Fruit fly (Drosophila melanogaster) whole organism, embryonic: ENCODE data around the gene Cpr67Fb.

ENCODE experiments used
- B-H1 ChIP-seq: fragments of 200-800 bp; sonication (Bioruptor generic); IDR thresholded peaks from 3 replicates; pipeline ENCODE4 v1.3.6; 2022; ENCODE audit warnings: missing biosample characterization, missing genetic modification characterization
- Bdp1 ChIP-seq: fragments of 200-800 bp; sonication (Bioruptor generic); optimal IDR thresholded peaks from 3 replicates; lab custom pipeline; 2016; ENCODE audit warnings: missing biosample characterization, missing genetic modification characterization
- Bgb ChIP-seq: fragments of 200-800 bp; sonication (Bioruptor generic); IDR thresholded peaks from 2 replicates; pipeline ENCODE4 v1.3.6; 2022; ENCODE audit warnings: missing biosample characterization, missing genetic modification characterization; ENCODE audit not compliant: partially characterized antibody
- CG10147 ChIP-seq: fragments of 200-800 bp; sonication (Bioruptor generic); optimal IDR thresholded peaks from 2 replicates; lab custom pipeline; 2019; ENCODE audit warnings: missing biosample characterization, mild to moderate bottlenecking, missing genetic modification characterization, moderate library complexity
- CG1024 ChIP-seq: fragments of 200-800 bp; sonication (Bioruptor generic); IDR thresholded peaks from 2 replicates; pipeline ENCODE4 v1.3.6; 2022; ENCODE audit warnings: missing biosample characterization, missing genetic modification characterization
- CG10267 ChIP-seq: fragments of 200-800 bp; sonication (Bioruptor generic); optimal IDR thresholded peaks from 2 replicates; lab custom pipeline; 2018; ENCODE audit warnings: missing biosample characterization, mild to moderate bottlenecking, missing genetic modification characterization, moderate library complexity
- CG10543 ChIP-seq: fragments of 200-800 bp; sonication (Bioruptor generic); optimal IDR thresholded peaks from 3 replicates; lab custom pipeline; 2017; ENCODE audit warnings: missing biosample characterization, mild to moderate bottlenecking, missing genetic modification characterization, moderate library complexity
- CG10565 ChIP-seq: fragments of 200-800 bp; sonication (Bioruptor generic); optimal IDR thresholded peaks from 3 replicates; lab custom pipeline; 2016; ENCODE audit warnings: missing biosample characterization, mild to moderate bottlenecking, missing genetic modification characterization
- CG12071 ChIP-seq: fragments of 200-800 bp; sonication (Bioruptor generic); optimal IDR thresholded peaks from 3 replicates; lab custom pipeline; 2018; ENCODE audit warnings: missing biosample characterization, mild to moderate bottlenecking, missing genetic modification characterization
- CG12299 ChIP-seq: fragments of 200-800 bp; sonication (Bioruptor generic); optimal IDR thresholded peaks from 2 replicates; lab custom pipeline; 2018; ENCODE audit warnings: missing biosample characterization, mild to moderate bottlenecking, missing genetic modification characterization
- CG14014 ChIP-seq: fragments of 200-800 bp; sonication (Bioruptor generic); IDR thresholded peaks from 2 replicates; pipeline ENCODE4 v1.3.6; 2022; ENCODE audit warnings: missing biosample characterization, missing genetic modification characterization
- CG16779 ChIP-seq: fragments of 200-800 bp; sonication (Bioruptor generic); IDR thresholded peaks from 2 replicates; pipeline ENCODE4 v1.3.6; 2022; ENCODE audit warnings: missing biosample characterization, missing genetic modification characterization
- CG17829 ChIP-seq: fragments of 200-800 bp; optimal IDR thresholded peaks from 2 replicates; lab custom pipeline; 2019; ENCODE audit warnings: missing biosample characterization, mild to moderate bottlenecking, missing genetic modification characterization, moderate library complexity
- CG18011 ChIP-seq: fragments of 200-800 bp; sonication (Bioruptor generic); optimal IDR thresholded peaks from 2 replicates; lab custom pipeline; 2017; ENCODE audit warnings: missing biosample characterization, missing genetic modification characterization, mild to moderate bottlenecking, moderate library complexity, missing genotype
- CG30020 ChIP-seq: fragments of 200-800 bp; optimal IDR thresholded peaks from 2 replicates; lab custom pipeline; 2019; ENCODE audit warnings: missing biosample characterization, mild to moderate bottlenecking, missing genetic modification characterization, moderate library complexity
- CG3065 ChIP-seq: fragments of 200-800 bp; sonication (Bioruptor generic); optimal IDR thresholded peaks from 2 replicates; lab custom pipeline; 2016; ENCODE audit warnings: missing biosample characterization, missing genetic modification characterization
- CG3838 ChIP-seq: fragments of 200-800 bp; sonication (Bioruptor generic); optimal IDR thresholded peaks from 3 replicates; lab custom pipeline; 2016; ENCODE audit warnings: missing biosample characterization, missing genetic modification characterization
- CG7372 ChIP-seq: fragments of 200-800 bp; sonication (Bioruptor generic); IDR thresholded peaks from 2 replicates; pipeline ENCODE4 v1.3.6; 2022; ENCODE audit warnings: missing biosample characterization, missing genetic modification characterization
- CG7556 ChIP-seq: fragments of 200-800 bp; sonication (Bioruptor generic); optimal IDR thresholded peaks from 2 replicates; lab custom pipeline; 2017; ENCODE audit warnings: missing biosample characterization, mild to moderate bottlenecking, missing genetic modification characterization
- CG7745 ChIP-seq: fragments of 200-800 bp; sonication (Bioruptor generic); optimal IDR thresholded peaks from 2 replicates; lab custom pipeline; 2018; ENCODE audit warnings: missing biosample characterization, mild to moderate bottlenecking, missing genetic modification characterization, moderate library complexity
- CG7786 ChIP-seq: fragments of 200-800 bp; sonication (Bioruptor generic); optimal IDR thresholded peaks from 2 replicates; lab custom pipeline; 2016; ENCODE audit warnings: missing biosample characterization, missing genetic modification characterization
- CG8089 ChIP-seq: fragments of 200-800 bp; sonication (Bioruptor generic); optimal IDR thresholded peaks from 3 replicates; lab custom pipeline; 2016; ENCODE audit warnings: missing biosample characterization, missing genetic modification characterization
- CG8944 ChIP-seq: fragments of 200-800 bp; sonication (Bioruptor generic); optimal IDR thresholded peaks from 3 replicates; lab custom pipeline; 2016; ENCODE audit warnings: missing biosample characterization, missing genetic modification characterization
- CG9797 ChIP-seq: fragments of 200-800 bp; sonication (Bioruptor generic); optimal IDR thresholded peaks from 3 replicates; lab custom pipeline; 2018; ENCODE audit warnings: missing biosample characterization, mild to moderate bottlenecking, missing genetic modification characterization
- Doc3 ChIP-seq: fragments of 200-800 bp; sonication (Bioruptor generic); IDR thresholded peaks from 3 replicates; pipeline ENCODE4 v1.3.6; 2022; ENCODE audit warnings: missing biosample characterization, missing genetic modification characterization; ENCODE audit not compliant: partially characterized antibody
- Hand ChIP-seq: fragments of 200-800 bp; sonication (Bioruptor generic); optimal IDR thresholded peaks from 2 replicates; lab custom pipeline; 2017; ENCODE audit warnings: mild to moderate bottlenecking, missing biosample characterization, missing genetic modification reagents, missing genetic modification characterization
- Rfx ChIP-seq: fragments of 200-800 bp; sonication (Bioruptor generic); IDR thresholded peaks from 2 replicates; pipeline ENCODE4 v1.3.6; 2022; ENCODE audit warnings: missing biosample characterization, missing genetic modification characterization
- Ssrp ChIP-seq: fragments of 200-800 bp; sonication (Bioruptor generic); optimal IDR thresholded peaks from 2 replicates; lab custom pipeline; 2018; ENCODE audit warnings: missing biosample characterization, mild to moderate bottlenecking, missing genetic modification characterization, moderate library complexity
- Stat92E ChIP-seq, 3 experiments: fragments of >200 bp in 2 of 3; fragments of 200-800 bp in 1 of 3; sonication (Bioruptor generic) in 1 of 3; optimal IDR thresholded peaks; 2 replicates each; lab custom pipeline; 2017 to 2019; ENCODE audit warnings: missing biosample characterization in 3 of 3, missing genetic modification characterization in 3 of 3, mild to moderate bottlenecking in 1 of 3, moderate library complexity in 1 of 3
- Vsx1 ChIP-seq: fragments of 200-800 bp; sonication (Bioruptor generic); optimal IDR thresholded peaks from 2 replicates; lab custom pipeline; 2017; ENCODE audit warnings: missing biosample characterization, mild to moderate bottlenecking, missing genetic modification characterization, missing genetic modification reagents
- al ChIP-seq: fragments of 200-800 bp; sonication (Bioruptor generic); IDR thresholded peaks from 2 replicates; pipeline ENCODE4 v1.3.6; 2022; ENCODE audit warnings: missing biosample characterization, missing genetic modification characterization
- ara ChIP-seq: fragments of 200-800 bp; sonication (Bioruptor generic); IDR thresholded peaks from 2 replicates; pipeline ENCODE4 v1.3.6; 2022; ENCODE audit warnings: missing biosample characterization, missing genetic modification characterization
- ash1 ChIP-seq: fragments of 200-800 bp; sonication (Bioruptor generic); optimal IDR thresholded peaks from 2 replicates; lab custom pipeline; 2018; ENCODE audit warnings: missing biosample characterization, mild to moderate bottlenecking, missing genetic modification characterization
- bbx ChIP-seq: fragments of 200-800 bp; sonication (Bioruptor generic); IDR thresholded peaks from 2 replicates; pipeline ENCODE4 v1.3.6; 2022; ENCODE audit warnings: missing biosample characterization, missing genetic modification characterization; ENCODE audit not compliant: partially characterized antibody
- cas ChIP-seq: fragments of 200-800 bp; sonication (Bioruptor generic); IDR thresholded peaks from 2 replicates; pipeline ENCODE4 v1.3.6; 2022; ENCODE audit warnings: missing biosample characterization, missing genetic modification characterization
- cg ChIP-seq: fragments of 200-800 bp; sonication (Bioruptor generic); optimal IDR thresholded peaks from 3 replicates; lab custom pipeline; 2019; ENCODE audit warnings: missing biosample characterization, mild to moderate bottlenecking, missing genetic modification characterization, moderate library complexity
- chinmo ChIP-seq: fragments of 200-800 bp; sonication (Bioruptor generic); IDR thresholded peaks from 4 replicates; pipeline ENCODE4 v1.3.6; 2022; ENCODE audit warnings: missing biosample characterization, missing genetic modification characterization; ENCODE audit not compliant: partially characterized antibody
- dmrt11E ChIP-seq: fragments of 200-800 bp; sonication (Bioruptor generic); optimal IDR thresholded peaks from 3 replicates; lab custom pipeline; 2018; ENCODE audit warnings: missing biosample characterization, mild to moderate bottlenecking, missing genetic modification characterization, moderate library complexity
- exex ChIP-seq: fragments of 200-800 bp; sonication (Bioruptor generic); optimal IDR thresholded peaks from 4 replicates; lab custom pipeline; 2018; ENCODE audit warnings: missing biosample characterization, mild to moderate bottlenecking, missing genetic modification characterization, moderate library complexity
- fru ChIP-seq: fragments of >200 bp; optimal IDR thresholded peaks from 2 replicates; lab custom pipeline; 2017
- gem ChIP-seq: fragments of 200-800 bp; sonication (Bioruptor generic); optimal IDR thresholded peaks from 2 replicates; lab custom pipeline; 2019; ENCODE audit warnings: missing biosample characterization, mild to moderate bottlenecking, missing genetic modification characterization, moderate library complexity
- grn ChIP-seq: fragments of 200-800 bp; sonication (Bioruptor generic); optimal IDR thresholded peaks from 3 replicates; lab custom pipeline; 2017; ENCODE audit warnings: missing biosample characterization, missing genetic modification characterization
- hb ChIP-seq: fragments of 200-800 bp; sonication (Bioruptor generic); IDR thresholded peaks from 3 replicates; pipeline ENCODE4 v1.3.6; 2022; ENCODE audit warnings: missing biosample characterization, missing genetic modification characterization; ENCODE audit not compliant: partially characterized antibody
- her ChIP-seq: fragments of 200-800 bp; sonication (Bioruptor generic); optimal IDR thresholded peaks from 2 replicates; lab custom pipeline; 2016; ENCODE audit warnings: missing biosample characterization, missing genetic modification characterization
- peb ChIP-seq: fragments of 200-800 bp; sonication (Bioruptor generic); IDR thresholded peaks from 2 replicates; pipeline ENCODE4 v1.3.6; 2022; ENCODE audit warnings: missing biosample characterization, missing genetic modification characterization
- shn ChIP-seq: fragments of 200-800 bp; sonication (Bioruptor generic); optimal IDR thresholded peaks from 3 replicates; lab custom pipeline; 2016; ENCODE audit warnings: missing biosample characterization, missing genetic modification characterization
- sima ChIP-seq: fragments of 200-800 bp; sonication (Bioruptor generic); optimal IDR thresholded peaks from 2 replicates; lab custom pipeline; 2016; ENCODE audit warnings: missing biosample characterization, missing genetic modification characterization
- slou ChIP-seq: fragments of 200-800 bp; sonication (Bioruptor generic); optimal IDR thresholded peaks from 3 replicates; lab custom pipeline; 2016; ENCODE audit warnings: missing biosample characterization, missing genetic modification characterization
- stc ChIP-seq: fragments of 200-800 bp; sonication (Bioruptor generic); IDR thresholded peaks from 2 replicates; pipeline ENCODE4 v1.3.6; 2022; ENCODE audit warnings: missing biosample characterization, missing genetic modification characterization
- tna ChIP-seq: fragments of 200-800 bp; sonication (Bioruptor generic); IDR thresholded peaks from 2 replicates; pipeline ENCODE4 v1.3.6; 2022; ENCODE audit warnings: missing biosample characterization, missing genetic modification characterization; ENCODE audit not compliant: partially characterized antibody

The Cpr67Fb gene

dm6 chr3L:10893156-10893784 is 703 bp upstream of the Cpr67Fb start (continued):
- TF ChIP-seq Rfx (GFP tag; lab: Robert Waterston, UW) (peak; percentile 31; the same call in 1 of the 2 replicates), CG10565 (no peak), gem (tag; lab: Kevin White, UChicago) (peak; percentile 81), Vsx1 (GFP tag; lab: Kevin White, UChicago) (peak; percentile 39), CG14014 (GFP tag; lab: Robert Waterston, UW) (no peak), CG12299 (tag; lab: Kevin White, UChicago) (no peak), CG16779 (no peak), slou (GFP tag; lab: Kevin White, UChicago) (no peak), sima (GFP tag; lab: Kevin White, UChicago) (no peak), Doc3 (GFP tag; lab: Robert Waterston, UW) (no peak), Ssrp (tag; lab: Kevin White, UChicago) (peak; percentile 52), Hand (GFP tag; lab: Kevin White, UChicago) (no peak), CG1024 (no peak), exex (tag; lab: Kevin White, UChicago) (no peak), bbx (GFP tag; lab: Robert Waterston, UW) (no peak), CG30020 (tag; lab: Kevin White, UChicago) (peak; percentile 4), hb (GFP tag; lab: Robert Waterston, UW) (no peak), CG7786 (GFP tag; lab: Kevin White, UChicago) (no peak), CG9797 (GFP tag; lab: Kevin White, UChicago) (no peak), cas (GFP tag; lab: Robert Waterston, UW) (no peak), peb (GFP tag; lab: Robert Waterston, UW) (no peak), CG10147 (peak; percentile 14), al (GFP tag; lab: Robert Waterston, UW) (peak; percentile 39; the same call in 1 of the 2 replicates), ash1 (GFP tag; lab: Kevin White, UChicago) (no peak), Bdp1 (GFP tag; lab: Kevin White, UChicago) (no peak), CG17829 (peak; percentile 56), CG12071 (GFP tag; lab: Kevin White, UChicago) (no peak), CG10543 (GFP tag; lab: Kevin White, UChicago) (peak; percentile 14), CG8089 (GFP tag; lab: Kevin White, UChicago) (no peak), CG10267 (tag; lab: Kevin White, UChicago) (peak; percentile 53)

- TF ChIP-seq Bgb (GFP tag; lab: Robert Waterston, UW) (no peak), shn (no peak), her (GFP tag; lab: Kevin White, UChicago) (no peak), stc (GFP tag; lab: Robert Waterston, UW) (no peak), CG8944 (no peak), CG7556 (GFP tag; lab: Kevin White, UChicago) (no peak), CG7372 (GFP tag; lab: Robert Waterston, UW) (no peak), CG3065 (GFP tag; lab: Kevin White, UChicago) (no peak), ara (GFP tag; lab: Robert Waterston, UW) (no peak), CG18011 (GFP tag; lab: Kevin White, UChicago) (no peak), dmrt11E (tag; lab: Kevin White, UChicago) (no peak), Bdp1 (GFP tag; lab: Kevin White, UChicago) (no peak), Vsx1 (GFP tag; lab: Kevin White, UChicago) (peak; percentile 43), CG3838 (GFP tag; lab: Kevin White, UChicago) (no peak), B-H1 (GFP tag; lab: Robert Waterston, UW) (no peak), CG7745 (tag; lab: Kevin White, UChicago) (no peak), tna (GFP tag; lab: Robert Waterston, UW) (no peak), fru (lab: Kevin White, UChicago) (no peak), grn (peak; percentile 99), chinmo (0 out of 4 replicates have a peak, but pooled peaks have one; percentile 55), exex (tag; lab: Kevin White, UChicago) (peak; percentile 94), Stat92E (GFP tag; optimal IDR thresholded peaks at IDR 0.05; lab: Kevin White, UChicago) (no peak), cg (GFP tag; lab: Kevin White, UChicago) (no peak)
These were observed 3.0 kb downstream of the Cpr67Fb start for dm6 chr3L:10896923-10897322.
